Fruit fly (Drosophila melanogaster): Measurements from ENCODE around the gene Psn.

dm6 chr3L:20385408-20385807 lies 46.9 kb upstream of the Psn start:
- no peak for TF ChIP-seq psq (GFP tag; optimal IDR thresholded peaks at IDR 0.05)
- TF ChIP-seq rgr (GFP tag; optimal IDR thresholded peaks at IDR 0.05): peak; percentile 16
- no peak for TF ChIP-seq Mio (GFP tag; optimal IDR thresholded peaks at IDR 0.05)
- no peak for TF ChIP-seq jim (GFP tag; optimal IDR thresholded peaks at IDR 0.05)
- TF ChIP-seq sage (GFP tag; optimal IDR thresholded peaks at IDR 0.05): no peak
- no peak for TF ChIP-seq dl (GFP tag; optimal IDR thresholded peaks at IDR 0.05; ENCODE audit: insufficient read depth in 1 of 2, partially characterized antibody in 2 of 2)
- TF ChIP-seq OdsH (GFP tag; optimal IDR thresholded peaks at IDR 0.05): no peak
- TF ChIP-seq pan (optimal IDR thresholded peaks at IDR 0.05): no peak
- TF ChIP-seq Abd-B (GFP tag; optimal IDR thresholded peaks at IDR 0.05): no peak
- TF ChIP-seq usp (GFP tag; optimal IDR thresholded peaks at IDR 0.05): no peak
- TF ChIP-seq sv (GFP tag; optimal IDR thresholded peaks at IDR 0.05): no peak
- no peak for TF ChIP-seq N (GFP tag; optimal IDR thresholded peaks at IDR 0.05)
- TF ChIP-seq tai (GFP tag; optimal IDR thresholded peaks at IDR 0.05): no peak
- no peak for TF ChIP-seq GATAd (GFP tag; optimal IDR thresholded peaks at IDR 0.05)

Measured in whole organism, wandering third instar larva.